Worm (Caenorhabditis elegans) whole organism, mixed stage, embryonic: ENCODE results near the gene F40G12.6.

Source experiments
- M03D4.4 ChIP-seq: sonication (generic microtip); optimal IDR thresholded peaks from 2 replicates; lab custom pipeline; 2017; ENCODE audit warnings: mild to moderate bottlenecking, missing genetic modification characterization, missing compliant biosample characterization
- bed-3 ChIP-seq: fragments of 200-800 bp; sonication (Bioruptor generic); optimal IDR thresholded peaks from 3 replicates; lab custom pipeline; 2018; ENCODE audit warnings: mild to moderate bottlenecking, missing genetic modification characterization, moderate library complexity, missing compliant biosample characterization
- blmp-1 ChIP-seq: fragments of 150-350 bp; optimal IDR thresholded peaks from 2 replicates; lab custom pipeline; 2014; ENCODE audit warnings: missing biosample characterization, missing genetic modification characterization
- ceh-83 ChIP-seq: fragments of 200-800 bp; sonication (Bioruptor generic); optimal IDR thresholded peaks from 2 replicates; lab custom pipeline; 2018; ENCODE audit warnings: mild to moderate bottlenecking, missing genetic modification characterization, missing compliant biosample characterization
- cnd-1 ChIP-seq: fragments of 200-800 bp; sonication (Bioruptor generic); optimal IDR thresholded peaks from 2 replicates; lab custom pipeline; 2018; ENCODE audit warnings: mild to moderate bottlenecking, missing genetic modification characterization, missing compliant biosample characterization
- drap-1 ChIP-seq: fragments of 200-800 bp; sonication (Bioruptor generic); optimal IDR thresholded peaks from 3 replicates; lab custom pipeline; 2018; ENCODE audit warnings: mild to moderate bottlenecking, missing genetic modification characterization, missing compliant biosample characterization
- elt-1 ChIP-seq: sonication (generic microtip); optimal IDR thresholded peaks from 2 replicates; lab custom pipeline; 2017; ENCODE audit warnings: missing genetic modification characterization, mild to moderate bottlenecking, missing compliant biosample characterization, antibody characterized with exemption, moderate library complexity, borderline replicate concordance; ENCODE audit not compliant: insufficient read depth
- flh-1 ChIP-seq: fragments of 200-800 bp; sonication (Bioruptor generic); optimal IDR thresholded peaks from 2 replicates; lab custom pipeline; 2018; ENCODE audit warnings: mild to moderate bottlenecking, missing genetic modification characterization, moderate library complexity, missing compliant biosample characterization
- ham-2 ChIP-seq: fragments of 200-800 bp; sonication (Bioruptor generic); optimal IDR thresholded peaks from 2 replicates; lab custom pipeline; 2018; ENCODE audit warnings: mild to moderate bottlenecking, missing genetic modification characterization, missing compliant biosample characterization
- hlh-1 ChIP-seq: fragments of 150-350 bp; optimal IDR thresholded peaks from 2 replicates; lab custom pipeline; 2014; ENCODE audit warnings: missing biosample characterization, missing genetic modification reagents, missing genetic modification characterization
- lin-13 ChIP-seq: fragments of 150-350 bp; optimal IDR thresholded peaks from 2 replicates; lab custom pipeline; 2014; ENCODE audit warnings: missing biosample characterization, missing genetic modification characterization
- lsy-2 ChIP-seq: fragments of 150-350 bp; optimal IDR thresholded peaks from 2 replicates; lab custom pipeline; 2014; ENCODE audit warnings: missing biosample characterization, missing genetic modification characterization
- mab-5 ChIP-seq: fragments of 150-350 bp; optimal IDR thresholded peaks from 2 replicates; lab custom pipeline; 2014; ENCODE audit warnings: missing biosample characterization, missing genetic modification characterization
- nhr-12 ChIP-seq: fragments of 150-350 bp; optimal IDR thresholded peaks from 2 replicates; lab custom pipeline; 2014; ENCODE audit warnings: missing biosample characterization, missing genetic modification characterization
- nhr-237 ChIP-seq: fragments of 150-350 bp; optimal IDR thresholded peaks from 2 replicates; lab custom pipeline; 2014; ENCODE audit warnings: missing biosample characterization, missing genetic modification characterization
- nhr-28 ChIP-seq: fragments of 150-350 bp; optimal IDR thresholded peaks from 2 replicates; lab custom pipeline; 2014; ENCODE audit warnings: missing biosample characterization, missing genetic modification characterization
- pha-4 ChIP-seq: fragments of 150-350 bp; optimal IDR thresholded peaks from 2 replicates; lab custom pipeline; 2018; ENCODE audit warnings: missing biosample characterization, missing genetic modification reagents, missing genetic modification characterization
- sem-2 ChIP-seq: fragments of 200-800 bp; sonication (Bioruptor generic); optimal IDR thresholded peaks from 2 replicates; lab custom pipeline; 2018; ENCODE audit warnings: mild to moderate bottlenecking, missing genetic modification characterization, missing compliant biosample characterization
- snpc-4 ChIP-seq: fragments of 150-350 bp; optimal IDR thresholded peaks from 2 replicates; lab custom pipeline; 2014; ENCODE audit warnings: missing biosample characterization, missing genetic modification characterization
- sptf-1 ChIP-seq: sonication (generic microtip); optimal IDR thresholded peaks from 2 replicates; lab custom pipeline; 2017; ENCODE audit warnings: mild to moderate bottlenecking, missing genetic modification characterization, moderate library complexity, missing compliant biosample characterization
- tbx-8 ChIP-seq: fragments of 200-800 bp; sonication (Bioruptor generic); optimal IDR thresholded peaks from 2 replicates; lab custom pipeline; 2018; ENCODE audit warnings: mild to moderate bottlenecking, missing genetic modification characterization, moderate library complexity, missing compliant biosample characterization
- unc-120 ChIP-seq: sonication (generic microtip); optimal IDR thresholded peaks from 2 replicates; lab custom pipeline; 2017; ENCODE audit warnings: missing genetic modification characterization, missing compliant biosample characterization; ENCODE audit not compliant: poor library complexity, severe bottlenecking
- unc-39 ChIP-seq: fragments of 150-350 bp; optimal IDR thresholded peaks from 2 replicates; lab custom pipeline; 2014; ENCODE audit warnings: missing biosample characterization, missing genetic modification characterization
- unc-62 ChIP-seq: fragments of 150-350 bp; optimal IDR thresholded peaks from 2 replicates; lab custom pipeline; 2014; ENCODE audit warnings: missing biosample characterization, missing genetic modification reagents, missing genetic modification characterization
- zip-8 ChIP-seq: fragments of 150-350 bp; optimal IDR thresholded peaks from 2 replicates; lab custom pipeline; 2014; ENCODE audit warnings: missing biosample characterization, missing genetic modification characterization

F40G12.6 gene

DNA sequence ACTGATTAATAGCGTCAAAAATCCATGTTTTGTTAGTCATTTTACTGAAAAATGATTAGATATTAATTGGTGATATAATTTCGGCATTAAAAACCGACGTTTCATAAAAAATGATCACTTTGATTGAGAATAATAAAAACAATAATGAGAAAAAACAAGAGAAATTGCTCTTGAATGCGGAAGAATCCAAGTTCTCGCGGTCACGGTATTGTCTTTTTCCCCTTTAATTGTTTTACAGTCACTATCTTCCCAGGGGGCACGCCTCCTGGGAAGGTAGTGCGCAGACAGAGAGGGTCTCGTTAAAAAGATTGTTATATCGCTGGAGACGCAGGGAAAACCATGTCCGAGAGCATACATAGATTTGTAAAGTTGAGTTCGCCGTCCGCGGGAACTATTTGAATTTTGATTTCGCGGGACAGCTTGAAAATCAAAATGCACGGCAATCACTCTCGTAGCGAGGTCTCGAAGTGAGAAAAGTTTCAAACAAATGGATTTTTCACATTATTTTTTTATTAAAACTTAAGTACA, 20.8 kb upstream of the F40G12.6 start, which contains the start of gene F14D7.2:
F14D7.2 (minus strand) TSS at position 51 of the 528 bp plus-strand sequence.
- TF ChIP-seq sem-2 (no peak), unc-120 (tag; lab: Kevin White, UChicago) (no peak)
- TF ChIP-seq, all 35 proteins: peak for 0

DNA sequence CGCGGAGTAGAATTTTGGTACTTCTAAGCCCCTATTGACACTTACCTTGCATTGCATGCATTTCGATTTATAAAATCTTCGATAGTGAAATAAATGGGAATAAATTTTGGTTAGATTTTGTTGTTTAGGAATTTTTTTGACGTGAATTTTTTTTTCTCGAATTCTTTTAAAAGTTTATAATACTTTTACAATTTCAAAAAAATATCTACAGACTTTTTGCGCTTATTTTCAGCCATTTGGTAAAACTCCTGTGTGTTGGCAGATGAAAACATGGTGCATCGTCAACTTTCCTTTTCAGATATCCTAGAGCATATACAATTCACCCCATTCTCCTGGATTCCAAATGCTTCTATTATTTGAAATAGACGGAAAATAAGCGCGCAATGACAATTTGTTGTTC, 17.7 kb upstream of the F40G12.6 start, which contains the start of gene F14D7.18:
F14D7.18 (minus strand) TSS at position 101 of the 400 bp plus-strand sequence.
- no peak for TF ChIP-seq M03D4.4 (tag; lab: Kevin White, UChicago)
- TF ChIP-seq ceh-83 (GFP tag; lab: Kevin White, UChicago): no peak
- no peak for TF ChIP-seq nhr-12 (tag; lab: Kevin White, UChicago)
- TF ChIP-seq hlh-1 (tag; lab: Kevin White, UChicago): no peak
- no peak for TF ChIP-seq pha-4
- TF ChIP-seq drap-1 (GFP tag; lab: Kevin White, UChicago): no peak
- TF ChIP-seq sem-2: no peak
- no peak for TF ChIP-seq blmp-1 (tag; lab: Kevin White, UChicago)
- no peak for TF ChIP-seq cnd-1 (tag; lab: Kevin White, UChicago)
- TF ChIP-seq, all 35 proteins: peak for 0

DNA sequence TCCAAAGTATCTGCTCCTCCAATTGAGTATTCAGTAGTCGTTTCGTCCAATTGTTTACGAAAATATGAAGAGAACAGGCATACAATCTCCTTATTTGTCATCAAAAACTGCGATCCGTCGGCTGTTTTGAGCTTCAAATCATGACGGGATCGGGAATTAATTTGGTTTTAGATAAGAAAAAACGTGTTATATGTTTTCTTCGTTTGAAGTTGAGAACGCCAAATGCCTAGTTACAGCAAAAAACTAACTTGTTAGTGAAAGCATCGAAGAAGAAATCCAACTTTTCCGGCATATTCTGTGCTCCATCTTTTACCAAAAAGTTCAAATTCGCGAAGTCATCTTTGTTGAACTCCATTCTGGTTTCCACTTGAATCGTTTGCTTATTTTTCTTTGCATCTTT, 16.4 kb upstream of the F40G12.6 start, which contains the start of gene F14D7.1:
F14D7.1 (minus strand) TSS at position 101 of the 400 bp plus-strand sequence.
- no peak for TF ChIP-seq sptf-1
- TF ChIP-seq, all 35 proteins: peak for 0

DNA sequence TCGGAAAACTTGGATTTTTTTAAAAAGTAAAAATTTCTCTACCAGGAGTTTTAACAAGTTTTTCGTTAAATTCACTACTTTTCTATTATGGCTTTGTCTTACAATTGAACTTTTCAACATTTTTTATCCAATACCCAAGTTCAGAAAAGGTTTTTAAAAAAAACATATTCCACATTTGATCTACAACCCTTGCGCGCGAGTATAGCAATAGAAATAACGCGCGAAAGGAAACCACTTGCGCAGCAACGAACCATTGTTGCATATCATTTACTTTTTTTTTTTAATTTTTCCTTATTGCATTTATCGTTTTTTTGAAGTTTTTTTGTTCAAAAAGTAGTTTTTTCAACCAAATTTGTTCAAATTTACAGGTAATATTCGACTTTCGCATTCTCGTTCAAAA, 12.9 kb upstream of the F40G12.6 start, which contains the start of gene F40G12.11:
F40G12.11 (plus strand) TSS at position 369 of the 400 bp plus-strand sequence.
- TF ChIP-seq mab-5 (no peak), zip-8 (tag; lab: Kevin White, UChicago) (no peak), unc-62 (GFP tag; lab: Kevin White, UChicago) (no peak), unc-39 (no peak), nhr-12 (tag; lab: Kevin White, UChicago) (no peak), tbx-8 (GFP tag; lab: Kevin White, UChicago) (no peak), cnd-1 (tag; lab: Kevin White, UChicago) (no peak)

DNA sequence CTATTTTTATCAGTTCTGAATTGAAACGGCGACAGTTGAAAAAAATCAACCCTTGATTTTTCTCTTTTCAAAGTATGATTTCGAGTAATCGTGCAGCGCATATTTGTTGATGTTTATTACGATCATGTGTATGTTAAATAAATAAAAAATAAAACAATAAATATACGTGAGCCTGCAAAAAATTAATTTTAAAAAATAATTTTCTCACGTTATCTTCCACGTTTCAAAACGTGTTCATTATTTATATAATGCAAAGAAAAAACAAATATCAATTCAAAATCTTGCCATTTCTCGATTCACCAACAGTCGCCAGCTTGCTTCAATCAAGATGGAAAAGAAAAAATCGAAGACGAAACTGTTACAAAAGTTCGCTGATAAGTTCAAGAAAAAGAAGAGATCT, 10.3 kb upstream of the F40G12.6 start, which contains the start of gene F40G12.10:
F40G12.10 (plus strand) TSS at position 301 of the 400 bp plus-strand sequence.
- TF ChIP-seq flh-1 (no peak), lsy-2 (tag; lab: Kevin White, UChicago) (no peak), snpc-4 (no peak), M03D4.4 (tag; lab: Kevin White, UChicago) (no peak), pha-4 (no peak), mab-5 (no peak), sem-2 (no peak), bed-3 (GFP tag; lab: Kevin White, UChicago) (no peak), ham-2 (GFP tag; lab: Kevin White, UChicago) (no peak), nhr-237 (tag; lab: Kevin White, UChicago) (no peak), hlh-1 (tag; lab: Kevin White, UChicago) (no peak), elt-1 (tag; lab: Kevin White, UChicago) (no peak), nhr-28 (no peak)
- TF ChIP-seq, all 35 proteins: peak for 0

DNA sequence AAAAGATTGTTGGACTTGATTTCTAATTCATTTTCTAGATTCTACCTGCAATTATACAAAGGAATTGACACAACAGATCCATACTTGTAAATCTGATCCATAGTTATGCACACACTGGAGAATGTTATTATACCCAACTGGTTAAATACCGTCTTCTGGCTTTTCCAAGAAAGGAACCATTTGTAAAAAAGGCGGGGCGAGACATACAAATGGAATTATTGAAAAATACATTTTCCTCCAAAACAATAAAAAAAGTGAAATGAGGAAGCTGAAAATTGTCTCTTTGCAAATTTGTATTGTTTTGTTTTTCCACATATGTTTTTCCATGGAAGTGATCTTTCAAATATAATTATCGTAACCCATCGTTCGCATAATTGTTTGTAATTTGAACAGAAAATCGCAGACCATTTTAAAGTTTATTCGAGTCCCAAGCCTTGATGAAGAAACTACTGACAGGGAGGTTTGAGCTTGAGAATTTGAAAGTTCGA, 9.3 kb upstream of the F40G12.6 start, which contains the start of the genes srt-74 and F40G12.9:
srt-74 (minus strand) TSS at position 101 of the 488 bp plus-strand sequence.
F40G12.9 (plus strand) TSS at position 438 of the 488 bp plus-strand sequence.
- TF ChIP-seq lin-13 (tag; lab: Kevin White, UChicago): no peak

DNA sequence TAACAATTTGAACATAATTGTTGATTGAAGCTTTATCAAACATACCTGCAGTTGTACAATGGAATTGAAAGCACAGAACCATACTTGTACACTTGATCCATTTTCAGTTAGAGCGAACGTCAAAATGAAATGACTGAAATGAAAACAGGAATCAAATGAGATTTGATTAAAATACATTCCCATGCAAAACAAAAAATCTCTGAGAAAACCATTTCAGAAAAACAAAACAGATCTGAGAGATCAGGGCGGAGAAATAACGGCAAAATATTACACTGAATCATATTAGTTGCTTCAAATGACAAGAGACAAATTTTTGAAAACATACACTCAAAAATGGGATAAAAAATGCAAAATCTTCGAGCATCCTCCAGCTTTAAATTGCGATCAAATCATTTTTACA, 6.9 kb upstream of the F40G12.6 start, which contains the start of gene srt-33:
srt-33 (minus strand) TSS at position 101 of the 400 bp plus-strand sequence.
- TF ChIP-seq lsy-2 (tag; lab: Kevin White, UChicago) (no peak), M03D4.4 (tag; lab: Kevin White, UChicago) (no peak), bed-3 (GFP tag; lab: Kevin White, UChicago) (no peak), unc-120 (tag; lab: Kevin White, UChicago) (no peak), mab-5 (no peak)
